Fruit fly (Drosophila melanogaster): ENCODE results near the gene Elo68beta.

Gene Elo68beta

DNA sequence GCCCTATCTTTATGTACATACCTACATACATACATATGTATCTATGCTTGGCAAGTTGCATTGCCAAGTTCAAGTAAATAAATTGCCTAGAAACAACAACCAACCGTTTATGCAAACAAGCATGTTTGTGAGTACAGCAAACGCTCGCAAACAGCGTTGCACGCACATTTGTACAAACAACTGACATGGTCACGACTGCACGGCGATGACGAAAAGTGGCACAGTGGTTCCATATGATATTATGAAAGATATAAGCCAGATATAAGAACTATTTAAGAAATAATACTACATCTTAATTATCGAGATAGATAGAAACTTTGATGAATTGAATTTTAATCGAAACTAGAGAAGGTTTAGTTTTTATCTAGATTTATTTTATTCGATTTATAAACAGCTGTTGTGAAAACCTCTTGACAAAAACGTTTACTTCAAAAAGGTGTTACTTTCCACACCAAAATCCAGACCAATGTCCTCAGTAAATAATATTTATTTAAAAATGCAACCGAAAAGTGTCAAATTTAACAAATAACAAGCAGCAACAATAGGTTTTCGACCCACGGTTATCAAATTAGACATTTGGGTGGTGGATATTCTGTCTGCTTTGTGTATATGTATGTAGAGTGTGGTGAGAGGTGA, 11.6 kb downstream of the Elo68beta start (continued):
- TF ChIP-seq cas (GFP tag; IDR thresholded peaks at IDR 0.05): no peak
- TF ChIP-seq Adf1 (GFP tag; IDR thresholded peaks at IDR 0.05): peak; percentile 51
- TF ChIP-seq salm (tag; optimal IDR thresholded peaks at IDR 0.05): peak; percentile 78
- TF ChIP-seq maf-S (GFP tag; optimal IDR thresholded peaks at IDR 0.05): peak; percentile 41
- TF ChIP-seq CG4282 (GFP tag; optimal IDR thresholded peaks at IDR 0.05): peak; percentile 83
- TF ChIP-seq wdn (GFP tag; IDR thresholded peaks at IDR 0.05): no peak
- TF ChIP-seq CG7745 (tag; optimal IDR thresholded peaks at IDR 0.05): peak; percentile 69
- peak; percentile 49; the same call in 1 of the 3 replicates for TF ChIP-seq CG16813 (GFP tag; IDR thresholded peaks at IDR 0.05; ENCODE audit: partially characterized antibody)
- TF ChIP-seq NK7.1 (GFP tag; optimal IDR thresholded peaks at IDR 0.05): peak; percentile 79
- TF ChIP-seq CG13424 (tag; optimal IDR thresholded peaks at IDR 0.05): peak; percentile 94
- TF ChIP-seq usp (GFP tag; optimal IDR thresholded peaks at IDR 0.05): no peak
- peak; percentile 78 for TF ChIP-seq sug (tag; optimal IDR thresholded peaks at IDR 0.05)
- peak; percentile 85 for TF ChIP-seq Mes4 (GFP tag; optimal IDR thresholded peaks at IDR 0.05)
- no peak for TF ChIP-seq Tbp (GFP tag; optimal IDR thresholded peaks at IDR 0.05)
- TF ChIP-seq Rfx (GFP tag; IDR thresholded peaks at IDR 0.05): peak; percentile 58
- TF ChIP-seq NC2β (GFP tag; optimal IDR thresholded peaks at IDR 0.05): peak; percentile 79
- TF ChIP-seq CG12219 (GFP tag; optimal IDR thresholded peaks at IDR 0.05): peak; percentile 85
- TF ChIP-seq CG6689 (GFP tag; IDR thresholded peaks at IDR 0.05): peak; percentile 90
- TF ChIP-seq CG12744 (GFP tag; optimal IDR thresholded peaks at IDR 0.05): peak; percentile 64
- peak; percentile 66 for TF ChIP-seq CG8281 (tag; optimal IDR thresholded peaks at IDR 0.05)
- TF ChIP-seq Side (GFP tag; optimal IDR thresholded peaks at IDR 0.05): peak; percentile 77
- TF ChIP-seq Atf6 (GFP tag; IDR thresholded peaks at IDR 0.05): peak; percentile 83; the same call in 1 of the 2 replicates
- TF ChIP-seq ssp (GFP tag; IDR thresholded peaks at IDR 0.05): peak; percentile 68
- peak; percentile 47; the same call in 1 of the 2 replicates for TF ChIP-seq al (GFP tag; IDR thresholded peaks at IDR 0.05)
- TF ChIP-seq pzg (GFP tag; optimal IDR thresholded peaks at IDR 0.05): no peak
- TF ChIP-seq schlank (tag; optimal IDR thresholded peaks at IDR 0.05): no peak
- peak; percentile 61 for TF ChIP-seq ash1 (GFP tag; optimal IDR thresholded peaks at IDR 0.05)
- peak; percentile 89 for TF ChIP-seq Hmr (GFP tag; optimal IDR thresholded peaks at IDR 0.05)
- TF ChIP-seq ro (GFP tag; IDR thresholded peaks at IDR 0.05): peak; percentile 71; the same call in 1 of the 2 replicates
- TF ChIP-seq CG7357 (GFP tag; IDR thresholded peaks at IDR 0.05): no peak; the same call in none of the 3 replicates
- TF ChIP-seq CG14710 (tag; optimal IDR thresholded peaks at IDR 0.05): peak; percentile 91
- peak; percentile 57 for TF ChIP-seq HLH54F (GFP tag; optimal IDR thresholded peaks at IDR 0.05)
- no peak for TF ChIP-seq CG34224 (GFP tag; IDR thresholded peaks at IDR 0.05; ENCODE audit: partially characterized antibody)
- peak; percentile 76 for TF ChIP-seq trh (GFP tag; optimal IDR thresholded peaks at IDR 0.05)
- peak; percentile 96 for TF ChIP-seq CG9437 (GFP tag; optimal IDR thresholded peaks at IDR 0.05)
- TF ChIP-seq sob (GFP tag; IDR thresholded peaks at IDR 0.05): peak; percentile 69; the same call in 1 of the 2 replicates
- peak; percentile 65 for TF ChIP-seq CG4404 (GFP tag; IDR thresholded peaks at IDR 0.05)
- TF ChIP-seq inv (GFP tag; IDR thresholded peaks at IDR 0.05; ENCODE audit: partially characterized antibody): no peak; the same call in 1 of the 2 replicates
- no peak for TF ChIP-seq nerfin-2 (GFP tag; IDR thresholded peaks at IDR 0.05; ENCODE audit: partially characterized antibody)
- TF ChIP-seq dpn (GFP tag; optimal IDR thresholded peaks at IDR 0.05): peak; percentile 73 to 88
- TF ChIP-seq grau (tag; optimal IDR thresholded peaks at IDR 0.05): peak; percentile 92
- TF ChIP-seq run (tag; optimal IDR thresholded peaks at IDR 0.05): peak; percentile 86
- peak; percentile 53 for TF ChIP-seq Spps (tag; optimal IDR thresholded peaks at IDR 0.05)
- peak; percentile 76 for TF ChIP-seq CG2120 (GFP tag; optimal IDR thresholded peaks at IDR 0.05)
- TF ChIP-seq gro (GFP tag; optimal IDR thresholded peaks at IDR 0.05): peak; percentile 22
- TF ChIP-seq GATAe (GFP tag; conservative IDR thresholded peaks at IDR 0.05): no peak
- TF ChIP-seq Chrac-16 (GFP tag; optimal IDR thresholded peaks at IDR 0.05): peak; percentile 91
